Fruit fly (Drosophila melanogaster) Kc167 (cell line): Measurements from ENCODE around the gene CG14568.

Experiments
- Myc ChIP-seq: fragments of >200 bp; optimal IDR thresholded peaks from 2 replicates; lab custom pipeline; 2017; ENCODE audit warnings: missing external identifiers
- Sin3A ChIP-seq: fragments of >200 bp; optimal IDR thresholded peaks from 2 replicates; lab custom pipeline; 2018; ENCODE audit warnings: missing external identifiers
- insv ChIP-seq: fragments of >200 bp; optimal IDR thresholded peaks from 3 replicates; lab custom pipeline; 2018; ENCODE audit warnings: missing external identifiers

dm6 chr3L:21700945-21701344 lies 32.3 kb downstream of the CG14568 start:
- TF ChIP-seq insv (no peak), Myc (no peak), Sin3A (no peak)
